Worm (Caenorhabditis elegans): Measurements from ENCODE around the gene pygl-1.
"Not testable (repeated sequence)": the region's sequence is repeated elsewhere in the genome, so short reads cannot be mapped to it uniquely, and the experiment has no call there.

DNA sequence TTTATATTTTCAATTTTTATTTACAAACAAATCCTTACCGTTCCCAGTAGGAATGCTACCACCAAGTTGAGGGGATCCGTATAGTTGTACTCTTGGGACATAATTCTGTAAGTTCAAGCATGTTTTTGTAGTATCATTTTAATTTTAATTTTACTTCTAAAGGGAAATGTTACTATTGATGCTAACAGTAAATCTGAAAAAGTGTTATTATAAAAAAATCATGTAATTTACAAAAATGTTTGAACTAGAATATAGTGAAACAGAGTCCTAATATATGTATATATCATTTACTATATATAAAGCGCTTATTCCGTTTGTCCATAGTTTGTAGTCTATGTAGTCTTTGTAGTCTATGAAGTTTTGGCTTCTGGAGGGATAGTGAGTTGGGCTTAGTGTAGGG, 41.8 kb downstream of the pygl-1 start, which contains the start of gene srx-93:
- not testable (repeated sequence) for TF ChIP-seq blmp-1 (tag; optimal IDR thresholded peaks at IDR 0.05); mep-1 (tag; optimal IDR thresholded peaks at IDR 0.05); pha-4 (tag; optimal IDR thresholded peaks at IDR 0.05); nhr-28 (tag; optimal IDR thresholded peaks at IDR 0.05); elt-1 (tag; optimal IDR thresholded peaks at IDR 0.05; ENCODE audit: borderline replicate concordance, insufficient read depth); unc-62 (GFP tag; optimal IDR thresholded peaks at IDR 0.05); ceh-39 (tag; optimal IDR thresholded peaks at IDR 0.05); lin-13 (tag; optimal IDR thresholded peaks at IDR 0.05); elt-3 (tag; optimal IDR thresholded peaks at IDR 0.05); nhr-76 (tag; optimal IDR thresholded peaks at IDR 0.05)
